Worm (Caenorhabditis elegans): ENCODE measurements around the gene clhm-1.

The clhm-1 gene

ce11 chrII:6841102-6841501, 29.7 kb downstream of the clhm-1 start:
- no peak for TF ChIP-seq nhr-23 (tag; optimal IDR thresholded peaks at IDR 0.05)
- TF ChIP-seq egl-5 (tag; optimal IDR thresholded peaks at IDR 0.05), result peak; percentile 89
- peak; percentile 28 for TF ChIP-seq elt-2 (tag; optimal IDR thresholded peaks at IDR 0.05)
- peak; percentile 59 for TF ChIP-seq egl-27 (tag; optimal IDR thresholded peaks at IDR 0.05)

- no peak for TF ChIP-seq mdl-1 (tag; optimal IDR thresholded peaks at IDR 0.05)
- TF ChIP-seq elt-2 (tag; optimal IDR thresholded peaks at IDR 0.05), result no peak
- peak; percentile 85 for TF ChIP-seq pha-4 (tag; optimal IDR thresholded peaks at IDR 0.05)
These were observed 30.1 kb downstream of the clhm-1 start for ce11 chrII:6840663-6841062.

- TF ChIP-seq elt-2 (tag; optimal IDR thresholded peaks at IDR 0.05) (peak; percentile 39), nhr-67 (tag; optimal IDR thresholded peaks at IDR 0.05) (no peak), fkh-10 (GFP tag; optimal IDR thresholded peaks at IDR 0.05) (no peak), jun-1 (tag; optimal IDR thresholded peaks at IDR 0.05) (no peak), hmg-11 (tag; optimal IDR thresholded peaks at IDR 0.05) (no peak), snpc-4 (tag; optimal IDR thresholded peaks at IDR 0.05) (no peak), lin-39 (tag; optimal IDR thresholded peaks at IDR 0.05) (peak; percentile 75), nhr-76 (tag; optimal IDR thresholded peaks at IDR 0.05) (no peak), aly-2 (tag; optimal IDR thresholded peaks at IDR 0.05) (no peak), nhr-28 (tag; optimal IDR thresholded peaks at IDR 0.05) (no peak), sea-2 (GFP tag; optimal IDR thresholded peaks at IDR 0.05) (no peak), ceh-28 (tag; optimal IDR thresholded peaks at IDR 0.05) (no peak), zag-1 (tag; optimal IDR thresholded peaks at IDR 0.05) (no peak), nhr-237 (tag; optimal IDR thresholded peaks at IDR 0.05) (no peak), lsy-12 (tag; optimal IDR thresholded peaks at IDR 0.05) (no peak), ceh-16 (tag; optimal IDR thresholded peaks at IDR 0.05) (no peak), nhr-23 (tag; optimal IDR thresholded peaks at IDR 0.05) (no peak), daf-12 (tag; optimal IDR thresholded peaks at IDR 0.05) (no peak), mdl-1 (tag; optimal IDR thresholded peaks at IDR 0.05) (no peak), unc-62 (GFP tag; optimal IDR thresholded peaks at IDR 0.05) (peak; percentile 40), elt-3 (tag; optimal IDR thresholded peaks at IDR 0.05) (no peak), fos-1 (tag; optimal IDR thresholded peaks at IDR 0.05) (no peak), nhr-25 (tag; optimal IDR thresholded peaks at IDR 0.05) (no peak), tbx-2 (tag; optimal IDR thresholded peaks at IDR 0.05) (peak; percentile 26), nfya-1 (tag; optimal IDR thresholded peaks at IDR 0.05; ENCODE audit: insufficient read depth) (peak; percentile 64), ztf-4 (tag; optimal IDR thresholded peaks at IDR 0.05) (no peak), pqm-1 (tag; optimal IDR thresholded peaks at IDR 0.05) (no peak), eor-1 (tag; optimal IDR thresholded peaks at IDR 0.05) (no peak), ama-1 (optimal IDR thresholded peaks at IDR 0.05) (no peak), nhr-43 (tag; optimal IDR thresholded peaks at IDR 0.05; ENCODE audit: poor library complexity, severe bottlenecking) (no peak), elt-1 (tag; optimal IDR thresholded peaks at IDR 0.05) (peak; percentile 42), skn-1 (tag; optimal IDR thresholded peaks at IDR 0.05) (no peak), ceh-82 (tag; optimal IDR thresholded peaks at IDR 0.05) (no peak), ztf-11 (tag; optimal IDR thresholded peaks at IDR 0.05) (no peak), nhr-11 (tag; optimal IDR thresholded peaks at IDR 0.05) (no peak)
These were observed 31.8 kb downstream of the clhm-1 start for ce11 chrII:6838977-6839376.

ce11 chrII:6838270-6838878, 32.4 kb downstream of the clhm-1 start:
- TF ChIP-seq unc-39 (tag; optimal IDR thresholded peaks at IDR 0.05) (peak; percentile 18), ZK546.5 (tag; optimal IDR thresholded peaks at IDR 0.05) (no peak), ztf-11 (tag; optimal IDR thresholded peaks at IDR 0.05) (peak; percentile 12), nhr-237 (tag; optimal IDR thresholded peaks at IDR 0.05) (no peak), egl-27 (tag; optimal IDR thresholded peaks at IDR 0.05) (peak; percentile 86), unc-62 (GFP tag; optimal IDR thresholded peaks at IDR 0.05) (peak; percentile 94), nfya-1 (tag; optimal IDR thresholded peaks at IDR 0.05; ENCODE audit: insufficient read depth) (peak; percentile 41), lin-39 (tag; optimal IDR thresholded peaks at IDR 0.05) (peak; percentile 72), elt-1 (tag; optimal IDR thresholded peaks at IDR 0.05) (no peak), tbx-2 (tag; optimal IDR thresholded peaks at IDR 0.05) (peak; percentile 38)

Measured in whole organism, L3 larva.